Worm (Caenorhabditis elegans): Measurements from ENCODE around the gene sqv-8.
A peak's percentile ranks its signal among the peaks of the same experiment; 100 is the strongest.

Gene sqv-8

ce11 chrII:9624110-9624695 lies 22.6 kb upstream of the sqv-8 start, which contains the start of the genes dnj-20 and ZK1307.8:
Gene dnj-20, minus strand, starts transcription at chrII:9624176.
Gene ZK1307.8, plus strand, starts transcription at chrII:9624613.
- TF ChIP-seq ama-1 (optimal IDR thresholded peaks at IDR 0.05) = no peak
- TF ChIP-seq mes-2 (tag; optimal IDR thresholded peaks at IDR 0.05; ENCODE audit: poor library complexity, severe bottlenecking) = peak; percentile 40
- TF ChIP-seq lsy-2 (tag; optimal IDR thresholded peaks at IDR 0.05) = peak in 1 of 2 experiments; percentile 56
- no peak for TF ChIP-seq ceh-82 (tag; optimal IDR thresholded peaks at IDR 0.05)
- TF ChIP-seq hlh-30 (tag; optimal IDR thresholded peaks at IDR 0.05; ENCODE audit: insufficient read depth) = peak; percentile 1
- no peak for TF ChIP-seq snpc-1.2 (GFP tag; IDR thresholded peaks at IDR 0.05)
- TF ChIP-seq lin-1 (GFP tag; IDR thresholded peaks at IDR 0.05) = no peak
- TF ChIP-seq mep-1 (tag; optimal IDR thresholded peaks at IDR 0.05) = peak; percentile 24
- no peak for TF ChIP-seq daf-16 (GFP tag; optimal IDR thresholded peaks at IDR 0.05)
- peak; percentile 63 for TF ChIP-seq daf-16 (tag; optimal IDR thresholded peaks at IDR 0.05)
- TF ChIP-seq nhr-11 (tag; optimal IDR thresholded peaks at IDR 0.05) = peak; percentile 23
- TF ChIP-seq mxl-3 (GFP tag; optimal IDR thresholded peaks at IDR 0.05) = peak; percentile 5
- TF ChIP-seq pqm-1 (tag; optimal IDR thresholded peaks at IDR 0.05) = peak; percentile 25
- TF ChIP-seq dpl-1 (GFP tag; optimal IDR thresholded peaks at IDR 0.05) = peak; percentile 22
- peak; percentile 73 for TF ChIP-seq lin-38 (GFP tag; IDR thresholded peaks at IDR 0.05)

ce11 chrII:9625930-9626329 lies 20.8 kb upstream of the sqv-8 start:
- TF ChIP-seq ama-1 (optimal IDR thresholded peaks at IDR 0.05) (no peak), unc-62 (GFP tag; optimal IDR thresholded peaks at IDR 0.05 in 1 of 2) (peak in 1 of 2 experiments; percentile 94), unc-62 (tag; optimal IDR thresholded peaks at IDR 0.05) (no peak)

- TF ChIP-seq set-16 (GFP tag; IDR thresholded peaks at IDR 0.05) = peak; percentile 80
- peak; percentile 52; the same call in 1 of the 2 replicates for TF ChIP-seq egl-43 (GFP tag; IDR thresholded peaks at IDR 0.05)
These were observed 12.7 kb upstream of the sqv-8 start for ce11 chrII:9633956-9634560.

ce11 chrII:9636300-9636699 lies 10.5 kb upstream of the sqv-8 start, which contains the start of gene ZK1307.7:
Gene ZK1307.7, plus strand, starts transcription at chrII:9636600.
- TF ChIP-seq lir-3 (tag; optimal IDR thresholded peaks at IDR 0.05) (no peak), nhr-237 (tag; optimal IDR thresholded peaks at IDR 0.05) (no peak), ztf-7 (tag; optimal IDR thresholded peaks at IDR 0.05) (no peak), nhr-111 (GFP tag; optimal IDR thresholded peaks at IDR 0.05) (no peak), mes-2 (tag; optimal IDR thresholded peaks at IDR 0.05; ENCODE audit: poor library complexity, severe bottlenecking) (no peak), lin-29 (GFP tag; IDR thresholded peaks at IDR 0.05) (no peak)

ce11 chrII:9644438-9644837 lies 2.3 kb upstream of the sqv-8 start, which contains the start of gene fzr-1:
Gene fzr-1, minus strand, starts transcription at chrII:9644466.
- TF ChIP-seq lsy-2 (tag; optimal IDR thresholded peaks at IDR 0.05) = no peak
- no peak for TF ChIP-seq aly-2 (tag; optimal IDR thresholded peaks at IDR 0.05)
- no peak for TF ChIP-seq daf-8 (GFP tag; IDR thresholded peaks at IDR 0.05)
- TF ChIP-seq unc-130 (GFP tag; optimal IDR thresholded peaks at IDR 0.05) = no peak
- TF ChIP-seq daf-16 (GFP tag; optimal IDR thresholded peaks at IDR 0.05) = no peak
- TF ChIP-seq daf-16 (tag; optimal IDR thresholded peaks at IDR 0.05) = peak; percentile 16
- no peak for TF ChIP-seq dve-1 (tag; optimal IDR thresholded peaks at IDR 0.05; ENCODE audit: insufficient read depth)
- no peak for TF ChIP-seq pha-4 (GFP tag; IDR thresholded peaks at IDR 0.05)
- TF ChIP-seq pha-4 (tag; optimal IDR thresholded peaks at IDR 0.05) = no peak
- TF ChIP-seq nhr-28 (tag; optimal IDR thresholded peaks at IDR 0.05) = peak; percentile 50
